Worm (Caenorhabditis elegans): ENCODE data around the gene vab-8.
A peak's percentile ranks its signal among the peaks of the same experiment; 100 is the strongest.

Gene vab-8

DNA sequence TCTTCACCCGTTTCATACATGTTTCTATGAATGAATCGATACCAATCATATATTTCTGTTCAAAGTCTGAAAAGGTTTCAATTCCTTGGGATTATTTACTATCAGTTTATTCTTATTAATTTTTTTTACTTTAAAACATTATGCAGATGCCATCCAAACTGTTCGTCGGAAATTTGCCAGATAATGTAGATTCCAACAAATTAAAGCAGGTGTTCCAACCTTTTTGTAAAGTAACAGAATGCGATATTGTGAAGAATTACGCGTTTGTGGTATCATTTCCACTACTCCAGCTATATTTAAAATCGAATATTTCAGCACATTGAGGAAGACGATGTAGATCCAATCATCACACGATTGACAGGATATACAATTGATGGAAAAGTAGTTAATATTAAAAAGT, 21.0 kb upstream of the vab-8 start, which contains the start of gene rnp-1:
Gene rnp-1, plus strand, starts transcription at position 145 of the 400 bp plus-strand sequence.
- no peak for TF ChIP-seq gmeb-1 (tag; optimal IDR thresholded peaks at IDR 0.05)
- TF ChIP-seq sem-4 (tag; optimal IDR thresholded peaks at IDR 0.05): no peak
- no peak for TF ChIP-seq lin-39 (tag; optimal IDR thresholded peaks at IDR 0.05)
- no peak for TF ChIP-seq nhr-25 (tag; optimal IDR thresholded peaks at IDR 0.05)
- no peak for TF ChIP-seq nhr-21 (tag; optimal IDR thresholded peaks at IDR 0.05)
- TF ChIP-seq alr-1 (tag; optimal IDR thresholded peaks at IDR 0.05): no peak
- no peak for TF ChIP-seq peb-1 (tag; optimal IDR thresholded peaks at IDR 0.05)
- no peak for TF ChIP-seq elt-1 (tag; optimal IDR thresholded peaks at IDR 0.05)
- no peak for TF ChIP-seq nhr-11 (tag; optimal IDR thresholded peaks at IDR 0.05)
- TF ChIP-seq nhr-77 (tag; optimal IDR thresholded peaks at IDR 0.05): no peak
- no peak for TF ChIP-seq unc-62 (GFP tag; optimal IDR thresholded peaks at IDR 0.05)
- TF ChIP-seq crh-2 (tag; optimal IDR thresholded peaks at IDR 0.05): no peak
- TF ChIP-seq ztf-11 (tag; optimal IDR thresholded peaks at IDR 0.05): no peak
- TF ChIP-seq ceh-16 (tag; optimal IDR thresholded peaks at IDR 0.05): no peak
- no peak for TF ChIP-seq ztf-1 (GFP tag; conservative IDR thresholded peaks at IDR 0.05)
- TF ChIP-seq ZK546.5 (tag; optimal IDR thresholded peaks at IDR 0.05): no peak
- no peak for TF ChIP-seq ama-1 (optimal IDR thresholded peaks at IDR 0.05)
- no peak for TF ChIP-seq nhr-6 (tag; optimal IDR thresholded peaks at IDR 0.05)
- no peak for TF ChIP-seq nhr-237 (tag; optimal IDR thresholded peaks at IDR 0.05)
- TF ChIP-seq elt-3 (tag; optimal IDR thresholded peaks at IDR 0.05): no peak

DNA sequence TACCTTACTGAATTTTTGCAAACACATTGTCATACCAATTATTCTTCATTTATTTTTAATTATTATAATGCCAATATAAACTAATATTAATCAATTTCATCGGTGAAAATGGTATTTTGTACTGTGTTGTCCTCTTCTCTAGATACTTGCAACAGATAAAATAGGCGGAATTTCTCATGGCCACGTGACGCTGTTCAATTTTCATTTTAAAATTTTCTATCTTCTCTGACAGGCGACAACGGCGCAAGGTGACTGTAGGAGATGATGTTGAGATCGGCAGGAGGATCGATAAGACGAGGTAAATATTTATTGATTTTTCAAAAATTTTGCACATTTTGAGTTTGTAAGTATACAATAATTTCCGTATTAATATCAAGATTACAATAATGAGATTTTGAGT, 18.9 kb upstream of the vab-8 start, which contains the start of gene ogdh-2:
Gene ogdh-2, plus strand, starts transcription at position 233 of the 400 bp plus-strand sequence.
- TF ChIP-seq lin-11 (tag; optimal IDR thresholded peaks at IDR 0.05) (no peak), nhr-21 (tag; optimal IDR thresholded peaks at IDR 0.05) (peak; percentile 6), skn-1 (tag; optimal IDR thresholded peaks at IDR 0.05) (no peak), unc-62 (GFP tag; optimal IDR thresholded peaks at IDR 0.05) (no peak), sma-9 (GFP tag; optimal IDR thresholded peaks at IDR 0.05) (no peak), sma-9 (tag; optimal IDR thresholded peaks at IDR 0.05) (no peak), ceh-82 (tag; optimal IDR thresholded peaks at IDR 0.05) (no peak), nhr-25 (tag; optimal IDR thresholded peaks at IDR 0.05) (peak; percentile 40), ceh-16 (tag; optimal IDR thresholded peaks at IDR 0.05) (peak; percentile 39), ztf-11 (tag; optimal IDR thresholded peaks at IDR 0.05) (no peak), mbf-1 (tag; optimal IDR thresholded peaks at IDR 0.05) (no peak), lsy-2 (tag; optimal IDR thresholded peaks at IDR 0.05) (peak in 1 of 2 experiments; percentile 13), zag-1 (tag; optimal IDR thresholded peaks at IDR 0.05) (no peak), fos-1 (tag; optimal IDR thresholded peaks at IDR 0.05) (peak; percentile 10), peb-1 (tag; optimal IDR thresholded peaks at IDR 0.05) (no peak), sma-3 (GFP tag; optimal IDR thresholded peaks at IDR 0.05) (peak; percentile 48)

DNA sequence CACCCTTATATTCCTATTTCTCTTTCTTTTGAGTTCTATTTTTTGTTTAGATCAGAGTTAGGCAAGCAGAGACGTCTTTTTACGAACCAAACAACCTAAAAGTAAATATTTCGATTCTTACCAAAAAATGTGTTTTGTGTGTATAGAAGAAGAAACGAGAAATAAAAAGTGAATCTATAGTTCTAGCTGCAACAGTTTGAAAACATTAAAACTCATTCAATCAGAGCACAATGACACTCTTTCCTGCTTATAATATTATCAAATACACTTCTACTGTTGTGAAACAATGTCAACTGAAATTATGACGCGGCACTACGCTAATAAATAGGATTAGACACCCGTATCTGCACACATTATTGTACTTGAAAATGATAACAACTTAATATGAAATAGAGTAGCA, 17.3 kb upstream of the vab-8 start, which contains the start of gene ZK836.3:
Gene ZK836.3, minus strand, starts transcription at position 101 of the 400 bp plus-strand sequence.
- no peak for TF ChIP-seq elt-3 (tag; optimal IDR thresholded peaks at IDR 0.05)
- TF ChIP-seq nhr-237 (tag; optimal IDR thresholded peaks at IDR 0.05): no peak
- TF ChIP-seq lin-39 (tag; optimal IDR thresholded peaks at IDR 0.05): no peak
- TF ChIP-seq mdl-1 (tag; optimal IDR thresholded peaks at IDR 0.05): no peak
- TF ChIP-seq alr-1 (tag; optimal IDR thresholded peaks at IDR 0.05): no peak
- no peak for TF ChIP-seq sma-3 (GFP tag; optimal IDR thresholded peaks at IDR 0.05)
- no peak for TF ChIP-seq nhr-23 (tag; optimal IDR thresholded peaks at IDR 0.05)
- no peak for TF ChIP-seq crh-2 (tag; optimal IDR thresholded peaks at IDR 0.05)
- TF ChIP-seq nhr-77 (tag; optimal IDR thresholded peaks at IDR 0.05): no peak
- no peak for TF ChIP-seq elt-1 (tag; optimal IDR thresholded peaks at IDR 0.05)
- no peak for TF ChIP-seq nhr-12 (tag; optimal IDR thresholded peaks at IDR 0.05)
- no peak for TF ChIP-seq nhr-21 (tag; optimal IDR thresholded peaks at IDR 0.05)
- TF ChIP-seq gmeb-1 (tag; optimal IDR thresholded peaks at IDR 0.05): no peak
- TF ChIP-seq R02D3.7 (tag; optimal IDR thresholded peaks at IDR 0.05): no peak

DNA sequence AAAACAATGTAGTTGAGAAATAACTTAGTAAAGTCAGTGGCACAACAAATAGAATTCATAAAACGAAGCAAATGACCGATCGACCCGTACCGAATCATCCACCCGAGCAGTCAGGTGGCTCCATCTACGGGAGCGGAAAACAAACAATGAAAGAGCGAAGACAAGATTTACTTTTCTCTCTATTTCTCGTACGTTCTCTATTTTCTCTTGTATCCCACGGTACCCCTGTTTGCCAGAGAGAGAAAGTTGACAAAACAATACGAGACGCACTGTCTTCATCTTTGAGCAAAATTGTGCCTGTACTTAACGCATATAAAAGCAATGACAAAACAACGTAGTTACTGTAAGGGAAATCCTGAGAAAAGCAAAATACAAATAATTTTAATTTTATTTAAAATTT, 16.5 kb upstream of the vab-8 start:
- TF ChIP-seq lin-11 (tag; optimal IDR thresholded peaks at IDR 0.05): no peak
- no peak for TF ChIP-seq nhr-6 (tag; optimal IDR thresholded peaks at IDR 0.05)
- TF ChIP-seq blmp-1 (tag; optimal IDR thresholded peaks at IDR 0.05; ENCODE audit: insufficient read depth): no peak
- peak; percentile 18 for TF ChIP-seq nhr-129 (tag; optimal IDR thresholded peaks at IDR 0.05)
- no peak for TF ChIP-seq unc-55 (GFP tag; optimal IDR thresholded peaks at IDR 0.05)
